Worm (Caenorhabditis elegans) whole organism, L4 larva: ENCODE measurements around the gene nsph-1.1.

ENCODE experiments used
- D1046.2 ChIP-seq: fragments of 200-800 bp; sonication (Bioruptor generic); IDR thresholded peaks from 2 replicates; pipeline ENCODE4 v1.3.6; 2022; ENCODE audit warnings: missing genetic modification characterization, missing compliant biosample characterization
- F26F4.8 ChIP-seq: fragments of 200-800 bp; sonication (Bioruptor generic); conservative IDR thresholded peaks from 2 replicates; pipeline ENCODE4 v1.3.6; 2022; ENCODE audit warnings: missing genetic modification characterization, missing compliant biosample characterization
- F49E8.2 ChIP-seq: sonication (generic microtip); optimal IDR thresholded peaks from 2 replicates; lab custom pipeline; 2016; ENCODE audit warnings: missing compliant biosample characterization, mild to moderate bottlenecking, missing genetic modification characterization, borderline replicate concordance
- T20F7.1 ChIP-seq: fragments of 200-800 bp; sonication (Bioruptor generic); optimal IDR thresholded peaks from 2 replicates; lab custom pipeline; 2018; ENCODE audit warnings: mild to moderate bottlenecking, missing genetic modification characterization, missing compliant biosample characterization
- ZK546.5 ChIP-seq, 2 experiments: sonication (generic microtip); optimal IDR thresholded peaks; 2 replicates each; lab custom pipeline; 2017; ENCODE audit warnings: missing biosample characterization in 2 of 2, missing genetic modification characterization in 2 of 2
- aha-1 ChIP-seq: fragments of 150-350 bp; peaks from one replicate; lab custom pipeline; 2014; ENCODE audit warnings: missing biosample characterization, missing genetic modification characterization
- ama-1 ChIP-seq: fragments of 150-350 bp; optimal IDR thresholded peaks from 2 replicates; lab custom pipeline; 2014; ENCODE audit warnings: inconsistent platforms, mixed read lengths
- arid-1 ChIP-seq: fragments of 200-800 bp; sonication (Bioruptor generic); conservative IDR thresholded peaks from 2 replicates; pipeline ENCODE4 v1.3.6; 2022; ENCODE audit warnings: missing genetic modification reagents, missing genetic modification characterization, missing compliant biosample characterization
- ceh-20 ChIP-seq: fragments of 200-800 bp; sonication (Bioruptor generic); IDR thresholded peaks from 2 replicates; pipeline ENCODE4 v1.3.6; 2022; ENCODE audit warnings: missing genetic modification reagents, missing genetic modification characterization, missing compliant biosample characterization
- ceh-44 ChIP-seq: fragments of 200-800 bp; sonication (Bioruptor generic); IDR thresholded peaks from 2 replicates; pipeline ENCODE4 v1.3.6; 2022; ENCODE audit warnings: missing genetic modification reagents, missing genetic modification characterization, missing compliant biosample characterization
- daf-12 ChIP-seq: fragments of 150-350 bp; optimal IDR thresholded peaks from 2 replicates; lab custom pipeline; 2014; ENCODE audit warnings: missing biosample characterization, missing genetic modification reagents, missing genetic modification characterization
- dmd-8 ChIP-seq: fragments of 200-800 bp; sonication (Bioruptor generic); IDR thresholded peaks from 2 replicates; pipeline ENCODE4 v1.3.6; 2022; ENCODE audit warnings: missing genetic modification characterization, missing compliant biosample characterization
- dve-1 ChIP-seq: sonication (generic microtip); optimal IDR thresholded peaks from 2 replicates; lab custom pipeline; 2017; ENCODE audit warnings: antibody characterized with exemption, mild to moderate bottlenecking, missing genetic modification characterization, missing compliant biosample characterization; ENCODE audit not compliant: insufficient read depth
- fos-1 ChIP-seq: fragments of 150-350 bp; optimal IDR thresholded peaks from 2 replicates; lab custom pipeline; 2014; ENCODE audit warnings: missing biosample characterization, missing genetic modification characterization
- hlh-11 ChIP-seq: fragments of 200-800 bp; sonication (Bioruptor generic); optimal IDR thresholded peaks from 2 replicates; lab custom pipeline; 2018; ENCODE audit warnings: mild to moderate bottlenecking, missing genetic modification characterization, missing compliant biosample characterization
- hlh-30 ChIP-seq: sonication (generic microtip); optimal IDR thresholded peaks from 2 replicates; lab custom pipeline; 2017; ENCODE audit warnings: antibody characterized with exemption, mild to moderate bottlenecking, missing genetic modification characterization, missing compliant biosample characterization; ENCODE audit not compliant: insufficient read depth
- jun-1 ChIP-seq: fragments of 150-350 bp; optimal IDR thresholded peaks from 2 replicates; lab custom pipeline; 2014; ENCODE audit warnings: missing biosample characterization, missing genetic modification reagents, missing genetic modification characterization
- lin-1 ChIP-seq: fragments of 200-800 bp; sonication (Bioruptor generic); IDR thresholded peaks from 2 replicates; pipeline ENCODE4 v1.3.6; 2022; ENCODE audit warnings: missing genetic modification reagents, missing genetic modification characterization, missing compliant biosample characterization
- lin-29 ChIP-seq: fragments of 200-800 bp; sonication (Bioruptor generic); IDR thresholded peaks from 2 replicates; pipeline ENCODE4 v1.3.6; 2022; ENCODE audit warnings: missing genetic modification reagents, missing genetic modification characterization, missing compliant biosample characterization
- lin-38 ChIP-seq: fragments of 200-800 bp; sonication (Bioruptor generic); IDR thresholded peaks from 2 replicates; pipeline ENCODE4 v1.3.6; 2022; ENCODE audit warnings: missing genetic modification reagents, missing genetic modification characterization, missing compliant biosample characterization
- madf-9 ChIP-seq: fragments of 200-800 bp; sonication (Bioruptor generic); conservative IDR thresholded peaks from 2 replicates; pipeline ENCODE4 v1.3.6; 2022; ENCODE audit warnings: missing genetic modification reagents, missing genetic modification characterization, missing compliant biosample characterization
- mdl-1 ChIP-seq, 2 experiments: fragments of 150-350 bp in 1 of 2; sonication (generic microtip) in 1 of 2; optimal IDR thresholded peaks; 2 replicates each; lab custom pipeline; 2014 to 2017; ENCODE audit warnings: missing biosample characterization in 2 of 2, missing genetic modification characterization in 2 of 2
- mdt-29 ChIP-seq: fragments of 200-800 bp; sonication (Bioruptor generic); IDR thresholded peaks from 2 replicates; pipeline ENCODE4 v1.3.6; 2022; ENCODE audit warnings: missing genetic modification reagents, missing genetic modification characterization, missing compliant biosample characterization
- mep-1 ChIP-seq: fragments of 150-350 bp; sonication (generic microtip); optimal IDR thresholded peaks from 3 replicates; lab custom pipeline; 2014; ENCODE audit warnings: missing biosample characterization, missing genetic modification characterization
- mes-2 ChIP-seq: sonication (generic microtip); optimal IDR thresholded peaks from 2 replicates; lab custom pipeline; 2016; ENCODE audit warnings: missing genotype, mild to moderate bottlenecking, missing genetic modification characterization, missing compliant biosample characterization; ENCODE audit not compliant: poor library complexity, severe bottlenecking
- mxl-3 ChIP-seq: fragments of 200-800 bp; sonication (Bioruptor generic); optimal IDR thresholded peaks from 2 replicates; lab custom pipeline; 2018; ENCODE audit warnings: mild to moderate bottlenecking, missing genetic modification characterization, missing compliant biosample characterization
- nhr-111 ChIP-seq: fragments of 200-800 bp; sonication (Bioruptor generic); optimal IDR thresholded peaks from 2 replicates; lab custom pipeline; 2018; ENCODE audit warnings: mild to moderate bottlenecking, missing genetic modification characterization, missing compliant biosample characterization
- nhr-237 ChIP-seq: sonication (generic microtip); optimal IDR thresholded peaks from 2 replicates; lab custom pipeline; 2017; ENCODE audit warnings: missing biosample characterization, missing genetic modification characterization
- nhr-28 ChIP-seq: fragments of 150-350 bp; optimal IDR thresholded peaks from 2 replicates; lab custom pipeline; 2014; ENCODE audit warnings: missing biosample characterization, missing genetic modification characterization
- nhr-48 ChIP-seq: sonication (generic microtip); optimal IDR thresholded peaks from 2 replicates; lab custom pipeline; 2016; ENCODE audit warnings: mild to moderate bottlenecking, missing genetic modification characterization, missing compliant biosample characterization
- pha-4 ChIP-seq, 2 experiments: fragments of 150-350 bp in 1 of 2; fragments of 200-800 bp in 1 of 2; sonication (Bioruptor generic) in 1 of 2; IDR thresholded peaks in 1 of 2; optimal IDR thresholded peaks in 1 of 2; 2 replicates each; pipeline versions ENCODE4 v1.3.6 to Lab custom; 2014 to 2022; ENCODE audit warnings: missing genetic modification characterization in 2 of 2, missing genetic modification reagents in 2 of 2, missing biosample characterization in 1 of 2, missing compliant biosample characterization in 1 of 2
- php-3 ChIP-seq: fragments of 200-800 bp; sonication (Bioruptor generic); IDR thresholded peaks from 2 replicates; pipeline ENCODE4 v1.3.6; 2022; ENCODE audit warnings: missing genetic modification reagents, missing genetic modification characterization, missing compliant biosample characterization
- rbr-2 ChIP-seq: sonication (generic microtip); optimal IDR thresholded peaks from 2 replicates; lab custom pipeline; 2016; ENCODE audit warnings: missing genotype, missing genetic modification characterization, missing compliant biosample characterization
- set-16 ChIP-seq: fragments of 200-800 bp; sonication (Bioruptor generic); IDR thresholded peaks from 2 replicates; pipeline ENCODE4 v1.3.6; 2022; ENCODE audit warnings: missing genetic modification reagents, missing genetic modification characterization, missing compliant biosample characterization
- spr-3 ChIP-seq: fragments of 200-800 bp; sonication (Bioruptor generic); optimal IDR thresholded peaks from 2 replicates; lab custom pipeline; 2018; ENCODE audit warnings: mild to moderate bottlenecking, missing genetic modification characterization, missing compliant biosample characterization
- unc-39 ChIP-seq: sonication (generic microtip); optimal IDR thresholded peaks from 2 replicates; lab custom pipeline; 2017; ENCODE audit warnings: missing biosample characterization, missing genetic modification characterization
- unc-62 ChIP-seq, 3 experiments: fragments of 150-350 bp in 1 of 3; sonication (generic microtip); optimal IDR thresholded peaks in 2 of 3; peaks in 1 of 3; 1 replicate in 1 of 3; 2 replicates in 2 of 3; lab custom pipeline; 2014 to 2017; ENCODE audit warnings: missing biosample characterization in 3 of 3, missing genetic modification characterization in 3 of 3, missing genetic modification reagents in 3 of 3, missing genotype in 1 of 3
- zip-11 ChIP-seq: fragments of 200-800 bp; sonication (Bioruptor generic); IDR thresholded peaks from 2 replicates; pipeline ENCODE4 v1.3.6; 2022; ENCODE audit warnings: missing genetic modification characterization, missing compliant biosample characterization

Gene nsph-1.1

ce11 chrII:8750056-8750455, 16.5 kb upstream of the nsph-1.1 start:
- TF ChIP-seq T20F7.1 (GFP tag; lab: Kevin White, UChicago): no peak
- no peak for TF ChIP-seq set-16 (GFP tag; lab: Robert Waterston, UW)
- no peak for TF ChIP-seq arid-1 (GFP tag; lab: Robert Waterston, UW)
- no peak for TF ChIP-seq mdl-1 (tag; optimal IDR thresholded peaks at IDR 0.05; lab: Kevin White, UChicago)
- no peak for TF ChIP-seq pha-4 (GFP tag; IDR thresholded peaks at IDR 0.05; lab: Robert Waterston, UW)
- TF ChIP-seq pha-4 (tag; optimal IDR thresholded peaks at IDR 0.05; lab: Kevin White, UChicago): no peak
- TF ChIP-seq D1046.2 (GFP tag; lab: Robert Waterston, UW): no peak
- no peak for TF ChIP-seq daf-12 (tag; lab: Kevin White, UChicago)
- TF ChIP-seq unc-39 (tag; lab: Kevin White, UChicago): no peak
- TF ChIP-seq, all 104 proteins: peak for 0

ce11 chrII:8751042-8751441, 15.5 kb upstream of the nsph-1.1 start:
- no peak for TF ChIP-seq lin-1 (GFP tag; lab: Robert Waterston, UW)
- peak; percentile 35 for TF ChIP-seq nhr-28 (tag; lab: Kevin White, UChicago)
- peak; percentile 92 for TF ChIP-seq aha-1
- TF ChIP-seq nhr-111 (GFP tag; lab: Kevin White, UChicago): no peak
- no peak for TF ChIP-seq rbr-2 (tag; lab: Kevin White, UChicago)
- no peak for TF ChIP-seq dve-1 (tag; lab: Kevin White, UChicago)
- TF ChIP-seq unc-62 (GFP tag; optimal IDR thresholded peaks at IDR 0.05 in 1 of 2; lab: Kevin White, UChicago): peak in 1 of 2 experiments; percentile 47
- TF ChIP-seq unc-62 (tag; optimal IDR thresholded peaks at IDR 0.05; lab: Kevin White, UChicago): no peak
- no peak for TF ChIP-seq D1046.2 (GFP tag; lab: Robert Waterston, UW)
- no peak for TF ChIP-seq ZK546.5 (tag; optimal IDR thresholded peaks at IDR 0.05; lab: Kevin White, UChicago)
- peak; percentile 55 for TF ChIP-seq nhr-48
- TF ChIP-seq lin-38 (GFP tag; lab: Robert Waterston, UW): no peak
- TF ChIP-seq mes-2: no peak
- no peak for TF ChIP-seq F49E8.2 (tag; lab: Kevin White, UChicago)
- TF ChIP-seq mdl-1 (tag; optimal IDR thresholded peaks at IDR 0.05; lab: Kevin White, UChicago): peak in 1 of 2 experiments; percentile 63
- peak; percentile 66 for TF ChIP-seq hlh-11 (tag; lab: Kevin White, UChicago)
- no peak for TF ChIP-seq dmd-8 (GFP tag; lab: Robert Waterston, UW)
- peak; percentile 46 for TF ChIP-seq mxl-3 (GFP tag; lab: Kevin White, UChicago)
- no peak for TF ChIP-seq mep-1 (tag; lab: Kevin White, UChicago)
- TF ChIP-seq php-3 (GFP tag; lab: Robert Waterston, UW): no peak

ce11 chrII:8751686-8752085, 14.9 kb upstream of the nsph-1.1 start, which contains the start of gene atf-2:
TSS of gene atf-2 (plus strand) at chrII:8751986.
- TF ChIP-seq madf-9 (GFP tag; lab: Robert Waterston, UW) (no peak), ceh-20 (GFP tag; lab: Robert Waterston, UW) (no peak), jun-1 (no peak), F26F4.8 (GFP tag; lab: Robert Waterston, UW) (no peak), zip-11 (GFP tag; lab: Robert Waterston, UW) (no peak), F49E8.2 (tag; lab: Kevin White, UChicago) (no peak), spr-3 (no peak), hlh-30 (tag; lab: Kevin White, UChicago) (no peak), nhr-237 (tag; lab: Kevin White, UChicago) (no peak), ama-1 (no peak), ceh-44 (GFP tag; lab: Robert Waterston, UW) (no peak), unc-62 (GFP tag; optimal IDR thresholded peaks at IDR 0.05 in 1 of 2; lab: Kevin White, UChicago) (no peak), unc-62 (tag; optimal IDR thresholded peaks at IDR 0.05; lab: Kevin White, UChicago) (no peak), mdt-29 (GFP tag; lab: Robert Waterston, UW) (no peak), fos-1 (tag; lab: Kevin White, UChicago) (no peak), lin-29 (no peak)
